Fruit fly (Drosophila melanogaster): ENCODE results near the gene nAChRbeta1.

nAChRbeta1 gene

dm6 chr3L:4408313-4409133 is 20.6 kb upstream of the nAChRbeta1 start (continued):
- TF ChIP-seq CG3032 (tag; optimal IDR thresholded peaks at IDR 0.05) (no peak), vri (GFP tag; optimal IDR thresholded peaks at IDR 0.05) (no peak), spab (GFP tag; optimal IDR thresholded peaks at IDR 0.05) (no peak), fd59A (GFP tag; optimal IDR thresholded peaks at IDR 0.05) (no peak), Eip78C (GFP tag) (peak; percentile 81), ss (GFP tag; optimal IDR thresholded peaks at IDR 0.05) (peak in 1 of 2 experiments; percentile 36), CG11294 (GFP tag; IDR thresholded peaks at IDR 0.05) (no peak), Lpt (GFP tag; optimal IDR thresholded peaks at IDR 0.05) (no peak), achi (GFP tag; optimal IDR thresholded peaks at IDR 0.05) (peak; percentile 34), esn (GFP tag; optimal IDR thresholded peaks at IDR 0.05) (peak; percentile 32), CG11762 (GFP tag; optimal IDR thresholded peaks at IDR 0.05; ENCODE audit: insufficient read depth) (no peak), Hr4 (GFP tag; optimal IDR thresholded peaks at IDR 0.05) (no peak), Hr38 (GFP tag; optimal IDR thresholded peaks at IDR 0.05) (no peak), CG6276 (GFP tag; optimal IDR thresholded peaks at IDR 0.05) (no peak), CG3919 (GFP tag; optimal IDR thresholded peaks at IDR 0.05) (peak; percentile 9), CG31627 (GFP tag; optimal IDR thresholded peaks at IDR 0.05) (no peak), Ets96B (tag; optimal IDR thresholded peaks at IDR 0.05) (no peak), CG15336 (GFP tag; IDR thresholded peaks at IDR 0.05) (0 out of 2 replicates have a peak, but pooled peaks have one; percentile 14), eg (GFP tag; IDR thresholded peaks at IDR 0.05) (no peak), CG11902 (GFP tag; optimal IDR thresholded peaks at IDR 0.05) (no peak), CG9139 (GFP tag; optimal IDR thresholded peaks at IDR 0.05) (no peak), net (GFP tag; optimal IDR thresholded peaks at IDR 0.05) (no peak), CG16779 (tag; optimal IDR thresholded peaks at IDR 0.05) (no peak), CG10631 (GFP tag; optimal IDR thresholded peaks at IDR 0.05) (no peak)

DNA sequence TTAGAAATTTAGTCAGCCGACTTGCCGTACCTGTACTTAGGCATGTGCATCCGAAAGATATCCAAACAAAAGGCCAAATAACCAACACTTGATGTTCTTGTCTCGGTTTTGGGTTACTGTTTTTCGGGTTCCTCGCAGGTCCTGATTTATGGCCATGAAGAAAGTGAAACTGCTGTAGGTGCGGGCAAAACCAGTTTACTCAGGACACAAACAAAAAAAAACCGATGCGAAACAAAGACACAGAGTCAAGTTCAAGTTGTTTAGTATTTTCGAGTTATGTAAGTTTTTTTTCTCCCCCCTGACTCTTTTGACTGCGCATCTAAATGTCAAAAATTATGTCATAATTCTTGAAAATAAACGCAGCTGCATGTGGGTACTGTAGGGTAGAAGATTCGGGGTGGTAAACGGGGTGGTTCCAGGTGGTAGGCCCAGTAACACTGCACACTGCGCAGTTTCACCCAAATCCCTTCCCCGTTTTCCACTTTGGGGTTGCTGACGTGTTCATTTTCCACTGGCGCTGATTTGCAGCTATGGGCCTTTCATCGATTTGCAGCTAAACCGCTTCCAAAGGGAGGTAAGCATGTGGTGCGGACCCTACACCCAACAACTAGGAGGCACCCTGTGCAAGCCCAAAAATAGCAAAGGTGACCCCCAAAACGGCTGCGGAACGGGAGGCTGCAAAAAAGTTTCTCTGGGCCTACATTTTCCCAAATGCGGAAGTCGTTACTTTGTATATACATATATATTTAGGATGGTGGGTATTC is 19.8 kb upstream of the nAChRbeta1 start:
- TF ChIP-seq pdm3 (GFP tag; optimal IDR thresholded peaks at IDR 0.05) = no peak
- peak; percentile 45 for TF ChIP-seq Blimp-1 (GFP tag; optimal IDR thresholded peaks at IDR 0.05)
- peak; percentile 0 to 5 for TF ChIP-seq salr (GFP tag; optimal IDR thresholded peaks at IDR 0.05)
- no peak for TF ChIP-seq svp (GFP tag)
- TF ChIP-seq vri (GFP tag; optimal IDR thresholded peaks at IDR 0.05) = peak; percentile 90

DNA sequence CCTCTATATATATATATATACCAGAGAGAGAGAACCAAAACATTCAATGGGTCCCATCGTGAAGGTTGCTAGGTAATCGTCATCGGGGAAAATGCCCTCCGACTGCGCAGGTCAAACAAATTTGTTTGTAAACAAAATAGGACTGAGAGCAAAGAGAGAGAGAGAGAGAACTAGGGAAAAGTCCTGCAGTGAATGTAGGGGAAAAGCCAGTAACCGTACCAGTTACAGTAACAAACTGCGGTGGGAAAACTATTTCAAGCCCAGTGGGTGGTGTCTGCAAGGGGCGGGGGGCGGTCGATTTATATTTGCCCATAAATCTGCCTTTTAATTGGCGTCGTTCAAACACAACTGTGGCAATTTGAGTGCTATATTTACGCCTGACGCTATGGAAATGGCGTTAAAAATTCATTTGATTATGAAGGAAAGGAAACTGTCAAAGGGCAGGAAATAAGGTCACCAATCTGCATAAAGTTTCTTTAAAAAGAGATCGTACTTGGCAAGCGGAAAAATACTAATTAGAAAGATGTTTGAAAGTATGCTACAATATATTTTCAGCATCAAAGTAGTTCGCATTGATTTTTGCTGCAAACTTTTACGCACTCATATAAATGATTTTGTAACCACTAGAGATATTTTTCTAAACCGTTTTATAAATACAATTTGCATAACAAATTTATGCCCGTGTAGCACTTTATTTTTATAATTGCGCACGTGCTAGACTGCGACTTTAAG is 19.1 kb upstream of the nAChRbeta1 start:
- TF ChIP-seq Eip78C (GFP tag) (peak; percentile 20), CG6854 (GFP tag; optimal IDR thresholded peaks at IDR 0.05) (no peak)

DNA sequence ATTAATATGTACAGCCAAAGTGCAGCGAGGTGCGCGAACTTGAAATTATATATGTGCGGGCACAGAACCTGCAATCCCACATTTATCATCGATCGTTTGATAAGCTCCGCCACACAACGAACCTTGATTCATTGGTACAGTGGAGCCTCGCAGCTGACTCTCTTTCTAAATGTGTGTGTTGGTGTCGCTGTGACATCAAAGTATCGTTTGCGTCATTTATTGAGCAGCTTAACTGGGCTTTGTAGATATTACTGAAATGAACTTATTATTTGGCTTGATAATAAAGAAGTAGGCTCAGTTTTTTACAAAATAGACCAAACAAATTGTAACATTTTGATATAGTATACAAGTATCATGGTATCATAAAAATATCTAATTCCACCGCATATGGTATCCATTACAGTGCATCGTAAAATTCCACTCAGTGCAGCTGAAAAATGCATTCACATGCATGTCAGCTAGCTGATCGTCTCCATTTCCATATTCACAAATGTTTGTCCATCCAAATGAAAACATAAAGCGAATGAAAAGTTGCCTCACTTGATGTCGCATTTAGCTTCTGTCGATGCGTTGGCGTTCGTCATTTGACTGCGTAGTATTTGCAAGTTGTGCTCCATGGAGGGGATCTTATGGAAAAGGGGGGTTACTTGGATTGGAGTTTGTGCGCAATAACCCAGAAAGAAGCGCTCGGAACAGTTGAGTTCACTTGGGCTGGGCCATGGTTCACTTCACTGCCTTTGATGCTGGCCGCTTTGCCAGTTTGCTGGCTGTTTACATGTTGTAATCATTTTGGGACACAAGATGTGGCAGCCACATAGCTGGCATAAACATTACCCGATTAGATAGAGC is 17.9 kb upstream of the nAChRbeta1 start:
- TF ChIP-seq CG32006 (GFP tag; optimal IDR thresholded peaks at IDR 0.05) = peak; percentile 33
- peak; percentile 67 for TF ChIP-seq Eip78C (GFP tag)
- peak; percentile 30 for TF ChIP-seq esn (GFP tag; optimal IDR thresholded peaks at IDR 0.05)
- TF ChIP-seq Ets21C (GFP tag; optimal IDR thresholded peaks at IDR 0.05) = no peak
- TF ChIP-seq achi (GFP tag; optimal IDR thresholded peaks at IDR 0.05) = no peak
- TF ChIP-seq dsx (GFP tag; optimal IDR thresholded peaks at IDR 0.05; ENCODE audit: poor library complexity, severe bottlenecking) = no peak
- TF ChIP-seq Hr39 (GFP tag; optimal IDR thresholded peaks at IDR 0.05) = peak; percentile 24
- TF ChIP-seq Hr38 (GFP tag; optimal IDR thresholded peaks at IDR 0.05) = no peak
- peak; percentile 19 for TF ChIP-seq Smox (GFP tag; optimal IDR thresholded peaks at IDR 0.05)
- TF ChIP-seq Hr4 (GFP tag; optimal IDR thresholded peaks at IDR 0.05) = peak; percentile 21
- TF ChIP-seq topi (GFP tag; optimal IDR thresholded peaks at IDR 0.05) = peak; percentile 23
- peak; percentile 48 for TF ChIP-seq Sox102F (GFP tag; optimal IDR thresholded peaks at IDR 0.05)
- no peak for TF ChIP-seq salr (GFP tag; optimal IDR thresholded peaks at IDR 0.05)
- peak; percentile 69 for TF ChIP-seq vri (GFP tag; optimal IDR thresholded peaks at IDR 0.05)
- peak; percentile 19 for TF ChIP-seq acj6 (GFP tag; optimal IDR thresholded peaks at IDR 0.05)
- TF ChIP-seq Met (GFP tag; optimal IDR thresholded peaks at IDR 0.05) = peak; percentile 24
- TF ChIP-seq svp (GFP tag) = peak; percentile 73
- peak; percentile 6 for TF ChIP-seq CG6792 (GFP tag; optimal IDR thresholded peaks at IDR 0.05)
- TF ChIP-seq CG1621 (tag; optimal IDR thresholded peaks at IDR 0.05) = no peak

Data from whole organism, prepupa.